Fruit fly (Drosophila melanogaster) whole organism: ENCODE results near the gene CG7320.

ENCODE experiments used
- CG8478 ChIP-seq: fragments of >200 bp; optimal IDR thresholded peaks from 2 replicates; lab custom pipeline; 2018; ENCODE audit warnings: inconsistent platforms
- Dll ChIP-seq: fragments of >200 bp; optimal IDR thresholded peaks from 2 replicates; lab custom pipeline; 2017
- EcR ChIP-seq, 2 experiments: fragments of >200 bp; optimal IDR thresholded peaks; 2 replicates each; lab custom pipeline; 2017; ENCODE audit warnings: missing biosample characterization in 2 of 2, missing genetic modification characterization in 2 of 2, missing genetic modification reagents in 2 of 2
- pan ChIP-seq: fragments of >200 bp; optimal IDR thresholded peaks from 2 replicates; lab custom pipeline; 2017
- psq ChIP-seq: fragments of >200 bp; optimal IDR thresholded peaks from 2 replicates; lab custom pipeline; 2017
- usp ChIP-seq: fragments of >200 bp; optimal IDR thresholded peaks from 2 replicates; lab custom pipeline; 2017; ENCODE audit warnings: missing biosample characterization, missing genetic modification characterization, mixed read lengths

The CG7320 gene

dm6 chr3L:18238568-18238967 is 37.3 kb downstream of the CG7320 start:
- TF ChIP-seq pan (lab: Kevin White, UChicago): no peak
- no peak for TF ChIP-seq EcR (GFP tag; optimal IDR thresholded peaks at IDR 0.05; lab: Kevin White, UChicago)
- no peak for TF ChIP-seq usp (GFP tag; lab: Kevin White, UChicago)
- no peak for TF ChIP-seq psq (lab: Kevin White, UChicago)
- TF ChIP-seq CG8478 (lab: Kevin White, UChicago): no peak
- no peak for TF ChIP-seq Dll (lab: Kevin White, UChicago)

DNA sequence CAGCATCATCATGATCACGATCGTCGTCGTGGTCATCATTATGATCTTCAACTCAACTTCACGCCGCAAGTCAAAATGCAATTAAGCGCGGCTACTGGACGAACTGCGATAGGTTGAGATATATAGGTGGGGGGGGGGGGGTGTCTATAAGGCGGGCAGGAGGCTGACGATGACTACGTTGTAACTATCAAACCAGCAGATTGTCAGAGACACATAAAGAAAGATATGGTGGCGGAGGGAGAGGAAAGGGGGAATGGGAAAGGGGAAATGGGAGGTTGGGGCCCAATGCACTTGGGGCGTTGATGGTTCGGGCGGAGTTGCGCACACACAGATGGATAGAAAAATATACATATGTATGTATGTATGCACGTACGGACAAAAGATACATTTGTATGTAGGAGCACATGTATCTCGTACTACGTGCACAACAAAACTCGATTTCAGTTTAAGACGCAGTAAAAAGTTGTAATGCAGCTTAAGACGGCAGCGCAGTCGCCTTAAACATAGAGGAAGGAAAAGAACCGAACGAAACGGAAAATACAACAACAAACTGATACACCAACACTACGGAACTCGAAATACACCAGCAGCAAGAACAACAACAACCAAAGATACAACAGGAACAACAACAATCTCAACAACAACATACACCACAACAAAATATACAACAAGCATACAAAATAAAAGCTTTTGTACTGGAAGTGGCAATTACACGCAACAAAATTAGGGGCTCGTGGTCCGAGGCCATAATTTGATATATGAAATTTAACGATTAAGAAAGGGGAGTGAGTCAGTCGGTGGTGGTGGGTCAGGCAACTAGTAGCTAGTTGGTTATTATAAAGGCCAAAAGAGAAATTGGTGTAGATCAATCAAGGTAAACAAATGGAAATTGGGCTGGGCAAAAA is 38.0 kb downstream of the CG7320 start:
- TF ChIP-seq psq (lab: Kevin White, UChicago): no peak
- peak in 1 of 2 experiments; percentile 68 for TF ChIP-seq EcR (GFP tag; optimal IDR thresholded peaks at IDR 0.05; lab: Kevin White, UChicago)
- TF ChIP-seq usp (GFP tag; lab: Kevin White, UChicago): no peak
- no peak for TF ChIP-seq CG8478 (lab: Kevin White, UChicago)
- TF ChIP-seq Dll (lab: Kevin White, UChicago): peak; percentile 16

dm6 chr3L:18240348-18240812 is 39.1 kb downstream of the CG7320 start:
- TF ChIP-seq usp (GFP tag; lab: Kevin White, UChicago) (no peak), psq (lab: Kevin White, UChicago) (no peak), CG8478 (lab: Kevin White, UChicago) (no peak), EcR (GFP tag; optimal IDR thresholded peaks at IDR 0.05; lab: Kevin White, UChicago) (no peak), Dll (lab: Kevin White, UChicago) (no peak), pan (lab: Kevin White, UChicago) (no peak)

DNA sequence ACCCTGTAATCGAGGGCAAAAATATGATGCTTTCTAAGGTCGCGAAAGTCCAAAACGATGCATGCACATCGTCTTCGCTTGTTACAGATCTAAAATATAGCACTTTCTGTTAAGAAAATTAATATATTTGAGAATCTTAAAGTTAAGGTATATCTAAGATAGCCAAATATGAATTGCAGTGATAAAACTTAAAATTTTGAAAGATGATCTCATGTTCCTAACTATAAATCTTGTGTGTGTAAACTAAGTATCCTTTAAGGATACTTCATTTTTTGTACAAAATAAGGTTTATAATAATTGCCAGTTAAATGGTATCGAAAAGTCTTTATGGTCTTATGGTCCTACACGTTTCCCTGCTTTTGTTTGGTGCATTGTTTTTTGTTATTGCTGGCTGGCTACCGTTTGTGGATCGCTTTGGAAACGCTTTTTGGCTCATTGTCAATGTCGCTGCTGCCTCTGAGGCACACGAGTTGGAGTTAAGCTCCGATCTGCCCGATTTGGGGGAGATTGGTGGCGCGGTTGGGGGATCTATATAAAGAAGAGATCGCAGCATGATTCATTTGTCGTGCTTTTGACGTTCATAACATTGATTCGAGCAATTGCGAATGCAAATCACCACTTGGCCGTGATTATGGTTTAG is 39.8 kb downstream of the CG7320 start:
- no peak for TF ChIP-seq usp (GFP tag; lab: Kevin White, UChicago)
- TF ChIP-seq psq (lab: Kevin White, UChicago): no peak
- TF ChIP-seq EcR (GFP tag; optimal IDR thresholded peaks at IDR 0.05; lab: Kevin White, UChicago): no peak
- peak; percentile 85 for TF ChIP-seq pan (lab: Kevin White, UChicago)
- TF ChIP-seq Dll (lab: Kevin White, UChicago): no peak
- TF ChIP-seq CG8478 (lab: Kevin White, UChicago): no peak

dm6 chr3L:18242096-18242495 is 40.8 kb downstream of the CG7320 start:
- TF ChIP-seq CG8478 (lab: Kevin White, UChicago): no peak
- TF ChIP-seq EcR (GFP tag; optimal IDR thresholded peaks at IDR 0.05; lab: Kevin White, UChicago): no peak
- TF ChIP-seq Dll (lab: Kevin White, UChicago): no peak
- TF ChIP-seq psq (lab: Kevin White, UChicago): no peak
- no peak for TF ChIP-seq pan (lab: Kevin White, UChicago)
- TF ChIP-seq usp (GFP tag; lab: Kevin White, UChicago): no peak

dm6 chr3L:18243152-18243551 is 41.9 kb downstream of the CG7320 start:
- TF ChIP-seq CG8478 (lab: Kevin White, UChicago) (no peak), pan (lab: Kevin White, UChicago) (no peak), EcR (GFP tag; optimal IDR thresholded peaks at IDR 0.05; lab: Kevin White, UChicago) (no peak), Dll (lab: Kevin White, UChicago) (no peak), psq (lab: Kevin White, UChicago) (no peak), usp (GFP tag; lab: Kevin White, UChicago) (no peak)

DNA sequence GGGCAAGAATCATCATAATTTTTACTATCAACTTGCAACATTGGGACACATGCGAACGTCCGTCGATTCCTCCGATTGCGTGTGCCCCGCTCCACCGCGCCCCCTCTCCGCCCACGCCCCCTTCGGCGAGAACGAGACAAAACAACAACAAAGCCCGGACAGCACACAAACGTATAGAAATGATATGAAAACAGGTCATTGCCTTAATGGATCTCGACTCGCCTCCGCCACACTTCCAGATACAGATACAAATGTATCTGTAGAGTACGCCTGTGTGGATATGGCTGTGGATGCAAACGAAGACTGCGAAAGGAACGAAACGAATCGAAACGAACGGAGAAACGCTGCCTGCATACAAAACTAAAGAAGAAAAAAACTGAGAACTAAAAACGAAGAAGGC is 42.4 kb downstream of the CG7320 start:
- TF ChIP-seq Dll (lab: Kevin White, UChicago) (peak; percentile 6), pan (lab: Kevin White, UChicago) (no peak), CG8478 (lab: Kevin White, UChicago) (no peak), EcR (GFP tag; optimal IDR thresholded peaks at IDR 0.05; lab: Kevin White, UChicago) (peak; percentile 77 to 96)

- no peak for TF ChIP-seq psq (lab: Kevin White, UChicago)
- no peak for TF ChIP-seq EcR (GFP tag; optimal IDR thresholded peaks at IDR 0.05; lab: Kevin White, UChicago)
- TF ChIP-seq Dll (lab: Kevin White, UChicago): no peak
- no peak for TF ChIP-seq pan (lab: Kevin White, UChicago)
- TF ChIP-seq usp (GFP tag; lab: Kevin White, UChicago): no peak
- TF ChIP-seq CG8478 (lab: Kevin White, UChicago): no peak
These were observed 42.9 kb downstream of the CG7320 start for dm6 chr3L:18244186-18244585.

DNA sequence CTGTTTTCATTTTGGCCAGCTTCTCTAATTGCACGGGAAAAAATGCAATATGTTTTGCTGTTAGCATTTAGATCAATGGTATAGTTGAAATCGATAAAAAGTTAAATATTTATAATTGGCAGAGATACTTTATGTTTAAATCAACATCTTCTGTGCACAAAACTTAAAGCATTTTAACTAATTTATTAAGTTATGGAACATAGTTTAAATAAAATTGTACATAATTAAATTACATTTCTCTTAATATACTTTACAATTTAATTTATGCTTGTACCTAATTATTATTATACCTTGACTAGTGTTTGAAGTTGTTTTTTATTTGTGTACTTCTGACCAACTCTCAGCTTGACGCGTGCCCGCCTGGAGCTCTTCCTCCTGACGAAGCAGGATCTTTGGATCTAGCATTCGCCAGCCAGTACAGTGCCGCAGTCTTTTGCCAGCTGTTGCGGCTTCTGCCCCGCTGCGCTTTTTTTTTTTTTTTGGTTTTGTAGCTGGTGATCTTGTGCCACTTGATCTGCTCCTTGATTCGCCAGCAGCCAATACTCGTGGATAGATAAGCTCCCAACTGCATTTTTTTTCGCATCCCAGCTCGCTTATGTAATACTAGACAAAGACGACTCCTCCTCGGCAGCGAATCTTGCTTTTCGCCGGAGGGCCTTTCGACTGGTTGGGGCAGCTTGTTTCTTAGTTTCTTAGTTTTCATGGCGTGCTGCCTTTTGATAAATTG is 43.9 kb downstream of the CG7320 start:
- TF ChIP-seq pan (lab: Kevin White, UChicago) (no peak), CG8478 (lab: Kevin White, UChicago) (no peak), Dll (lab: Kevin White, UChicago) (no peak), usp (GFP tag; lab: Kevin White, UChicago) (no peak), psq (lab: Kevin White, UChicago) (no peak), EcR (GFP tag; optimal IDR thresholded peaks at IDR 0.05; lab: Kevin White, UChicago) (peak in 1 of 2 experiments; percentile 51)

DNA sequence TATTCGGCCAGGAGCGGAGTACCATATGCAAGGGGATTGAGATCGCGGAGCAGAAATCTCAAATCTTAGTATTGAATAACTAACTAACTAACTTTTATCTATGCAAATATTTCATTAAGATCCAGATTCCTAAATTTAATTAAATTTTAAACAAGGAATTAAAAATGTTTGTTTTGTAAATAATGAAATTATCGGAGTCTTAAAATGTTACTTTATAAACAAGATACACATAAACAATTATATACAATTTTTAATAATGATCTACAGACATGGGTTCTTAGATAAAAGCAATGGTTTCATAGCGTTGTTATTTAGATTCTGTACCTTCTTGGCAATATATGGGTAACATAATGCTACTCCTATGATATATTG is 44.4 kb downstream of the CG7320 start:
- TF ChIP-seq pan (lab: Kevin White, UChicago): no peak
- TF ChIP-seq usp (GFP tag; lab: Kevin White, UChicago): no peak
- TF ChIP-seq CG8478 (lab: Kevin White, UChicago): no peak
- no peak for TF ChIP-seq psq (lab: Kevin White, UChicago)
- TF ChIP-seq EcR (GFP tag; optimal IDR thresholded peaks at IDR 0.05; lab: Kevin White, UChicago): no peak
- TF ChIP-seq Dll (lab: Kevin White, UChicago): no peak
